Worm (Caenorhabditis elegans): ENCODE results near the gene srz-29.

DNA sequence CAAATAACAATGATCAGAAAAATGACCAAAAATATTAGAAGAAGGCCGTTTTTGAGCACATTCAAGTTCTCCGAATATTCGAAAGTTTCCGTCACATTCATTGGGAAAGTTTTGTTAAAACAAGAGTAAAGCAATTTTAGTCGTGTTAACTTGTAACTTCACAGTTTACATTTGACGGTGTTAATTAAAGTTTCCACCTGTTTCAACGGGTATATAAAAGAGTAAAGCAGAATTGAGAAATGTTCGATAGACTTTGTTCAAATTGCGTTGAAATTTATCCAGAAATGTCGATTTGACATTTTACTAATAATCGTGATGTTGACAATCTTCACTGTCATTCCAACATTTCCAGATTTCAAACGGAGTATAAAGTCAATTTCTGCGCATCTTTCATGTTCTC is at the start of gene srz-29:
- TF ChIP-seq snpc-4 (tag; optimal IDR thresholded peaks at IDR 0.05) (no peak), ceh-83 (GFP tag; optimal IDR thresholded peaks at IDR 0.05) (no peak), lin-13 (tag; optimal IDR thresholded peaks at IDR 0.05) (no peak), nhr-76 (tag; optimal IDR thresholded peaks at IDR 0.05) (no peak), zip-8 (tag; optimal IDR thresholded peaks at IDR 0.05) (no peak), unc-62 (GFP tag; optimal IDR thresholded peaks at IDR 0.05) (no peak)
